Worm (Caenorhabditis elegans) whole organism, L1 larva: ENCODE data around the gene C04E6.5.

Experiments
- C16A3.4 ChIP-seq: fragments of 150-350 bp; optimal IDR thresholded peaks from 2 replicates; lab custom pipeline; 2014; ENCODE audit warnings: missing biosample characterization, missing genetic modification characterization
- C34B4.2 ChIP-seq: sonication (generic microtip); optimal IDR thresholded peaks from 2 replicates; lab custom pipeline; 2017; ENCODE audit warnings: mild to moderate bottlenecking, missing genetic modification characterization, missing compliant biosample characterization
- aly-2 ChIP-seq: fragments of 150-350 bp; optimal IDR thresholded peaks from 2 replicates; lab custom pipeline; 2014; ENCODE audit warnings: missing biosample characterization, missing genetic modification characterization
- ama-1 ChIP-seq: fragments of 150-350 bp; optimal IDR thresholded peaks from 2 replicates; lab custom pipeline; 2014
- blmp-1 ChIP-seq: fragments of 150-350 bp; optimal IDR thresholded peaks from 2 replicates; lab custom pipeline; 2014; ENCODE audit warnings: missing biosample characterization, missing genetic modification characterization
- ceh-8 ChIP-seq: fragments of 200-800 bp; sonication (Bioruptor generic); optimal IDR thresholded peaks from 2 replicates; lab custom pipeline; 2018; ENCODE audit warnings: mild to moderate bottlenecking, missing genetic modification characterization, moderate library complexity, missing compliant biosample characterization
- ceh-82 ChIP-seq, 3 experiments: fragments of 150-350 bp in 1 of 3; sonication (generic microtip) in 2 of 3; optimal IDR thresholded peaks; 2 replicates each; lab custom pipeline; 2014 to 2017; ENCODE audit warnings: missing biosample characterization in 3 of 3, missing genetic modification characterization in 3 of 3
- ces-1 ChIP-seq: fragments of 150-350 bp; optimal IDR thresholded peaks from 2 replicates; lab custom pipeline; 2014; ENCODE audit warnings: missing biosample characterization, missing genetic modification reagents, missing genetic modification characterization
- dpl-1 ChIP-seq, 3 experiments: fragments of 150-350 bp in 2 of 3; sonication (generic microtip) in 1 of 3; optimal IDR thresholded peaks; 2 replicates each; lab custom pipeline; 2014 to 2017; ENCODE audit warnings: missing biosample characterization in 3 of 3, missing genetic modification characterization in 3 of 3, missing genetic modification reagents in 3 of 3
- efl-1 ChIP-seq, 4 experiments: fragments of 150-350 bp; optimal IDR thresholded peaks in 3 of 4; peaks in 1 of 4; 1 replicate in 1 of 4; 2 replicates in 3 of 4; lab custom pipeline; 2014; ENCODE audit warnings: missing biosample characterization in 2 of 4, missing genetic modification characterization in 2 of 4, missing genetic modification reagents in 2 of 4
- efl-3 ChIP-seq: fragments of 200-800 bp; sonication (Bioruptor generic); optimal IDR thresholded peaks from 2 replicates; lab custom pipeline; 2018; ENCODE audit warnings: mild to moderate bottlenecking, missing genetic modification characterization, missing compliant biosample characterization
- egl-13 ChIP-seq: sonication (generic microtip); optimal IDR thresholded peaks from 2 replicates; lab custom pipeline; 2016; ENCODE audit warnings: missing genotype, missing genetic modification reagents, missing genetic modification characterization, missing compliant biosample characterization
- elt-2 ChIP-seq: sonication (generic microtip); optimal IDR thresholded peaks from 2 replicates; lab custom pipeline; 2016; ENCODE audit warnings: missing genetic modification characterization, mild to moderate bottlenecking, inconsistent platforms, missing compliant biosample characterization, missing genetic modification reagents
- elt-3 ChIP-seq, 6 experiments: fragments of 150-350 bp in 1 of 6; sonication (generic microtip); optimal IDR thresholded peaks; 2 replicates each; lab custom pipeline; 2017 to 2018; ENCODE audit warnings: missing biosample characterization in 6 of 6, missing genetic modification characterization in 6 of 6, inconsistent platforms in 1 of 6
- fkh-4 ChIP-seq: sonication (generic microtip); optimal IDR thresholded peaks from 2 replicates; lab custom pipeline; 2016; ENCODE audit warnings: missing compliant biosample characterization, missing genetic modification characterization, borderline replicate concordance
- grh-1 ChIP-seq: fragments of 200-800 bp; sonication (Bioruptor generic); IDR thresholded peaks from 2 replicates; pipeline ENCODE4 v1.3.6; 2022; ENCODE audit warnings: missing genetic modification reagents, missing genetic modification characterization, missing compliant biosample characterization
- hlh-4 ChIP-seq: sonication (generic microtip); optimal IDR thresholded peaks from 2 replicates; lab custom pipeline; 2016; ENCODE audit warnings: mild to moderate bottlenecking, missing genetic modification characterization, missing compliant biosample characterization
- irx-1 ChIP-seq: sonication (generic microtip); optimal IDR thresholded peaks from 2 replicates; lab custom pipeline; 2016; ENCODE audit warnings: missing genetic modification characterization, missing compliant biosample characterization
- isw-1 ChIP-seq: fragments of 200-800 bp; sonication (Bioruptor generic); IDR thresholded peaks from 2 replicates; pipeline ENCODE4 v1.3.6; 2022; ENCODE audit warnings: missing genetic modification characterization, missing compliant biosample characterization
- lin-13 ChIP-seq: fragments of 150-350 bp; optimal IDR thresholded peaks from 2 replicates; lab custom pipeline; 2014; ENCODE audit warnings: missing biosample characterization, missing genetic modification reagents, missing genetic modification characterization
- lin-14 ChIP-seq: fragments of 200-800 bp; sonication (Bioruptor generic); optimal IDR thresholded peaks from 2 replicates; lab custom pipeline; 2018; ENCODE audit warnings: mild to moderate bottlenecking, missing genetic modification characterization, moderate library complexity, missing compliant biosample characterization
- lin-35 ChIP-seq, 2 experiments: fragments of 150-350 bp; optimal IDR thresholded peaks; 2 replicates each; lab custom pipeline; 2014; ENCODE audit warnings: missing biosample characterization in 2 of 2, missing genetic modification characterization in 2 of 2, missing genetic modification reagents in 2 of 2
- lsy-2 ChIP-seq, 2 experiments: fragments of 150-350 bp; optimal IDR thresholded peaks; 2 replicates each; lab custom pipeline; 2014; ENCODE audit warnings: missing biosample characterization in 2 of 2, missing genetic modification characterization in 2 of 2
- mab-9 ChIP-seq: fragments of 200-800 bp; sonication (Bioruptor generic); IDR thresholded peaks from 2 replicates; pipeline ENCODE4 v1.3.6; 2022; ENCODE audit warnings: missing genetic modification reagents, missing genetic modification characterization, missing compliant biosample characterization
- nhr-11 ChIP-seq: fragments of 150-350 bp; optimal IDR thresholded peaks from 2 replicates; lab custom pipeline; 2014; ENCODE audit warnings: missing biosample characterization, missing genetic modification characterization
- nhr-12 ChIP-seq: sonication (generic microtip); optimal IDR thresholded peaks from 2 replicates; lab custom pipeline; 2017; ENCODE audit warnings: missing biosample characterization, missing genetic modification characterization
- nhr-19 ChIP-seq: fragments of 200-800 bp; sonication (Bioruptor generic); conservative IDR thresholded peaks from 2 replicates; pipeline ENCODE4 v1.3.6; 2022; ENCODE audit warnings: missing genetic modification characterization, missing compliant biosample characterization
- nhr-28 ChIP-seq: fragments of 150-350 bp; optimal IDR thresholded peaks from 2 replicates; lab custom pipeline; 2014; ENCODE audit warnings: missing biosample characterization, missing genetic modification characterization
- nhr-47 ChIP-seq: sonication (generic microtip); optimal IDR thresholded peaks from 2 replicates; lab custom pipeline; 2016; ENCODE audit warnings: mild to moderate bottlenecking, missing genetic modification characterization, moderate library complexity, missing compliant biosample characterization
- nhr-71 ChIP-seq: sonication (generic microtip); optimal IDR thresholded peaks from 2 replicates; lab custom pipeline; 2016; ENCODE audit warnings: mild to moderate bottlenecking, missing genetic modification characterization, moderate library complexity, missing compliant biosample characterization
- nhr-77 ChIP-seq: fragments of 150-350 bp; optimal IDR thresholded peaks from 2 replicates; lab custom pipeline; 2014; ENCODE audit warnings: missing biosample characterization, missing genetic modification characterization
- nhr-85 ChIP-seq: sonication (generic microtip); peaks from one replicate; lab custom pipeline; 2016; ENCODE audit warnings: missing genetic modification characterization, inconsistent platforms, missing compliant biosample characterization
- pax-3 ChIP-seq: fragments of 200-800 bp; sonication (Bioruptor generic); optimal IDR thresholded peaks from 2 replicates; lab custom pipeline; 2018; ENCODE audit warnings: mild to moderate bottlenecking, missing genetic modification characterization, moderate library complexity, missing compliant biosample characterization
- pqm-1 ChIP-seq: sonication (generic microtip); optimal IDR thresholded peaks from 3 replicates; lab custom pipeline; 2017; ENCODE audit warnings: missing biosample characterization, missing genetic modification characterization
- swsn-7 ChIP-seq: sonication (generic microtip); optimal IDR thresholded peaks from 2 replicates; lab custom pipeline; 2016; ENCODE audit warnings: missing genetic modification characterization, missing compliant biosample characterization
- tbx-2 ChIP-seq: sonication (generic microtip); optimal IDR thresholded peaks from 2 replicates; lab custom pipeline; 2016; ENCODE audit warnings: missing genetic modification characterization, missing compliant biosample characterization
- tlp-1 ChIP-seq: fragments of 150-350 bp; optimal IDR thresholded peaks from 2 replicates; lab custom pipeline; 2014; ENCODE audit warnings: missing biosample characterization, missing genetic modification characterization
- unc-86 ChIP-seq: sonication (generic microtip); optimal IDR thresholded peaks from 2 replicates; lab custom pipeline; 2016; ENCODE audit warnings: missing genetic modification characterization, missing compliant biosample characterization
- unc-98 ChIP-seq: fragments of 200-800 bp; sonication (Bioruptor generic); IDR thresholded peaks from 2 replicates; pipeline ENCODE4 v1.3.6; 2022; ENCODE audit warnings: missing genetic modification characterization, missing compliant biosample characterization
- xbp-1 ChIP-seq: sonication (generic microtip); optimal IDR thresholded peaks from 2 replicates; lab custom pipeline; 2016; ENCODE audit warnings: missing genetic modification characterization, missing compliant biosample characterization
- ztf-11 ChIP-seq, 2 experiments: sonication (generic microtip); optimal IDR thresholded peaks; 2 replicates each; lab custom pipeline; 2016 to 2017; ENCODE audit warnings: missing genetic modification characterization in 2 of 2, missing biosample characterization in 1 of 2, missing compliant biosample characterization in 1 of 2
- ztf-4 ChIP-seq: fragments of 150-350 bp; optimal IDR thresholded peaks from 2 replicates; lab custom pipeline; 2014; ENCODE audit warnings: missing biosample characterization, missing genetic modification characterization

The C04E6.5 gene

DNA sequence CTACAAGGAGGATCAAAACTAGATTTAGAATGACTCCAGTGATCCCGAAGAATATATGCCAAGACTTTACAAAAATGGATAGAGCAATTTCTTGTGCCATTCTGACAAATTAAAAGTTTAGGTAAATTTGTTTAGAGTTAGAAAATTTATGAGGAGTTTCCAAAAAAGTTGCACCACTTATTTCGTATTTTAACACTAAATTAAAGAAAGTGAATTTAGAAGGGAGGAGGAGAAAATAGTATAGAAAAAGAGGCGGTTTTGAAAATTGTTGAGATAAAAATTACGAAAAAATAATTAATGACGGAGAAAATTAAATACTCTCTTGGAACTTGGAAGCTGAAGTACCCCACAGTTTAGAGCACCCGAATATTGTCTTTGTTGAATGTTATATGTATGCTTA is 4.3 kb downstream of the C04E6.5 start, which contains the start of gene srd-15:
TSS of gene srd-15 (minus strand) at position 101 of the 400 bp plus-strand sequence.
- no peak for TF ChIP-seq nhr-77 (tag; lab: Kevin White, UChicago)
- TF ChIP-seq ama-1 = no peak
- no peak for TF ChIP-seq C16A3.4 (tag; lab: Kevin White, UChicago)
- TF ChIP-seq egl-13 (tag; lab: Kevin White, UChicago) = no peak
- TF ChIP-seq dpl-1 (GFP tag; optimal IDR thresholded peaks at IDR 0.05; lab: Kevin White, UChicago) = no peak
- no peak for TF ChIP-seq elt-2 (tag; lab: Kevin White, UChicago)
- TF ChIP-seq unc-86 (tag; lab: Kevin White, UChicago) = no peak
- TF ChIP-seq ztf-4 (tag; lab: Kevin White, UChicago) = no peak
- no peak for TF ChIP-seq nhr-28 (tag; lab: Kevin White, UChicago)
- TF ChIP-seq blmp-1 (tag; lab: Kevin White, UChicago) = no peak
- no peak for TF ChIP-seq lin-14 (GFP tag; lab: Kevin White, UChicago)
- no peak for TF ChIP-seq xbp-1 (tag; lab: Kevin White, UChicago)
- TF ChIP-seq lin-35 (GFP tag; optimal IDR thresholded peaks at IDR 0.05; lab: Kevin White, UChicago) = no peak
- TF ChIP-seq lsy-2 (tag; optimal IDR thresholded peaks at IDR 0.05; lab: Kevin White, UChicago) = no peak

DNA sequence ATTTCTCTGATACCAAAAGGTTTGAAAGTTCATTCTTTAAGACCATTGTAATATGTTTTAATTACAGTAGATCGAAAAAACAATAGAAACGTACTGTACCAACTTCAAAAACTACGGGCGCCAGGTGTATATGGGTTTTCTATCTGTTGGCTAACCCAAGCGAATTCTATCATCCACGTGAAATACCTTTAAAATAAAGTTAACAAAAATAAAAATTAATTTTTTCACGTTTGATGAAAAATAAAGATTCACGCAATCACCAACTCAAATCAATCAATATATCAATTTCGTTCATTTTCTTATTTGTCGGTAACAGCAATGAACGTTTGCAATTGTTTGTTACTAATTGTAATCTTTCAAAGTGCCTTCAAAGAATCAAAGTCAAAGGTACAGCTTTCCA is 5.2 kb downstream of the C04E6.5 start, which contains the start of gene C04E6.4:
TSS of gene C04E6.4 (plus strand) at position 301 of the 400 bp plus-strand sequence.
- TF ChIP-seq ceh-8 (GFP tag; lab: Kevin White, UChicago) (no peak), nhr-28 (tag; lab: Kevin White, UChicago) (no peak), tbx-2 (tag; lab: Kevin White, UChicago) (no peak), hlh-4 (tag; lab: Kevin White, UChicago) (no peak), nhr-85 (tag; lab: Kevin White, UChicago) (no peak), aly-2 (no peak), mab-9 (GFP tag; lab: Robert Waterston, UW) (no peak), tlp-1 (no peak), pqm-1 (tag; lab: Kevin White, UChicago) (no peak), efl-3 (GFP tag; lab: Kevin White, UChicago) (no peak), nhr-47 (tag; lab: Kevin White, UChicago) (no peak), irx-1 (tag; lab: Kevin White, UChicago) (no peak), lin-14 (GFP tag; lab: Kevin White, UChicago) (no peak), elt-3 (tag; optimal IDR thresholded peaks at IDR 0.05; lab: Kevin White, UChicago) (no peak), egl-13 (tag; lab: Kevin White, UChicago) (no peak), swsn-7 (tag; lab: Kevin White, UChicago) (no peak), unc-98 (GFP tag; lab: Robert Waterston, UW) (no peak), dpl-1 (GFP tag; optimal IDR thresholded peaks at IDR 0.05; lab: Kevin White, UChicago) (no peak)

DNA sequence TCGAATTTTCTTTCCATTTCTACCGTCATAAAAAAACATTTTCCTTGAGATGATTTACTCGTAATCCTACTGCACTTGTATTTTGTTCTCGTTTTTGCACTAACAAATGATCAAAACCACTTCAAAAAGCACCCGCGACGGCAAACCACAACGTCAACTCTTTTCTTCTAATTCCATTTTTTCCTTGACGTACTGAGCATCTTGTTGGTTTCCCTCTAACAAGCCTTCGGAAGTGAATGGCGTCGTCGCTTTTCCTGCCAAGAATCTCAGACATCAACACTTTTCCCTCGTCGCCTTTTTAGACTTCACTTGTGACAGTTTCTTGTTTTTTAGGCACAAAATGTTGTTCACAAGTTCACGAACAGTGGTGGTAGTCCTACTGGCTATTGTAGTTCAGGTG is 10.5 kb downstream of the C04E6.5 start, which contains the start of gene C04E6.13:
TSS of gene C04E6.13 (plus strand) at position 301 of the 400 bp plus-strand sequence.
- TF ChIP-seq efl-1 (optimal IDR thresholded peaks at IDR 0.05; lab: Kevin White, UChicago) = no peak
- TF ChIP-seq efl-1 (GFP tag; optimal IDR thresholded peaks at IDR 0.05 in 1 of 2; lab: Kevin White, UChicago) = peak in 1 of 2 experiments; percentile 7
- TF ChIP-seq nhr-19 (GFP tag; lab: Robert Waterston, UW) = no peak
- no peak for TF ChIP-seq ces-1 (GFP tag; lab: Kevin White, UChicago)

DNA sequence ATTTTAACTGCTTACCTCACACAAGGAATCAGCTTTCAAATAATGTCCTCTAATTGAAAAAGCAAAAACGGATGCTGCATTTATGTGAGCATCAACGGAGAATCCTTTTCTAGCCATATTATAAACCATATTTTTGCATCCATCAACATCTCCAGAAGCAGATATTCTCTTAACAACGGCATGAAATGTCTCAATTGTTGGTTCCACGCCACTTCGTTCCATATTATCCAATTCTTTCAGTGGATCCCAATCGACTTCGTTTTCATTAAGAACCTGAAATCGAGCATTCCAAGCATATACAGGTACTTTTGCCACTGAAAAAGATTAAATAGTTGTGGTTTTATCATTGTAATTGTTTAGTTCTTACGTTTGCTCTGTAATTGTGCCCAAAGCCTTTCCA is 14.9 kb downstream of the C04E6.5 start:
- TF ChIP-seq efl-1 (optimal IDR thresholded peaks at IDR 0.05; lab: Kevin White, UChicago) = no peak
- peak in 1 of 2 experiments; percentile 75 for TF ChIP-seq efl-1 (GFP tag; optimal IDR thresholded peaks at IDR 0.05 in 1 of 2; lab: Kevin White, UChicago)
- no peak for TF ChIP-seq nhr-47 (tag; lab: Kevin White, UChicago)

DNA sequence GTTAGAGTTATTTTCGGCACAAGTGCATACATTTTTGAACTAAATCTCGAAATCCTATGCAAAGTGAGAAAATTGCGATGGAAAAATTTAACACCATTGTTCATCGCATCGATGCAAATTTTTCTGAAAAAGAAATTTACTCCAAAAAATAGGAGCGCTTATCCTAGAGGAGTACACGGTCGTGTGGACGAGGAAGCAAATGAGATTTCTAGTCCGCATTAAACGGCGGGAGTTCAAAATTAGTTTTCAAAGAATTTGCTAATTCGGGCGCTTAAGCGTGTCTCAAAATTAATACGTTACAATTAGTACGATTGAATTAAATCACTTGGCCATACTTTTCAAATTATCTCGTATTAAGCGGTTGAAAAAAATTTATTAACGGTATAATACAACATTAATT is 15.8 kb downstream of the C04E6.5 start, which contains the start of gene lrpr-1:
TSS of gene lrpr-1 (minus strand) at position 185 of the 400 bp plus-strand sequence.
- TF ChIP-seq pax-3 (tag; lab: Kevin White, UChicago) = peak; percentile 97
- TF ChIP-seq ztf-11 (tag; optimal IDR thresholded peaks at IDR 0.05; lab: Kevin White, UChicago) = peak in 1 of 2 experiments; percentile 99
- TF ChIP-seq lin-13 (GFP tag; lab: Kevin White, UChicago) = peak; percentile 71
- TF ChIP-seq nhr-19 (GFP tag; lab: Robert Waterston, UW) = peak; percentile 93
- peak; percentile 71 for TF ChIP-seq nhr-11 (tag; lab: Kevin White, UChicago)
- peak; percentile 32 for TF ChIP-seq C34B4.2 (tag; lab: Kevin White, UChicago)
- TF ChIP-seq nhr-12 (tag; lab: Kevin White, UChicago) = no peak
- TF ChIP-seq nhr-71 (tag; lab: Kevin White, UChicago) = peak; percentile 96
- no peak for TF ChIP-seq nhr-28 (tag; lab: Kevin White, UChicago)
- peak; percentile 98 for TF ChIP-seq nhr-85 (tag; lab: Kevin White, UChicago)
- peak; percentile 91 for TF ChIP-seq mab-9 (GFP tag; lab: Robert Waterston, UW)
- peak; percentile 99 for TF ChIP-seq lin-35 (GFP tag; optimal IDR thresholded peaks at IDR 0.05; lab: Kevin White, UChicago)
- TF ChIP-seq fkh-4 = peak; percentile 100
- peak; percentile 85 to 87 for TF ChIP-seq lsy-2 (tag; optimal IDR thresholded peaks at IDR 0.05; lab: Kevin White, UChicago)
- peak; percentile 86 for TF ChIP-seq isw-1 (GFP tag; lab: Robert Waterston, UW)
- peak; percentile 71 to 82 (median 78) for TF ChIP-seq ceh-82 (tag; optimal IDR thresholded peaks at IDR 0.05; lab: Kevin White, UChicago)
- TF ChIP-seq pqm-1 (tag; lab: Kevin White, UChicago) = no peak
- TF ChIP-seq grh-1 (GFP tag; lab: Robert Waterston, UW) = peak; percentile 88
- TF ChIP-seq ztf-4 (tag; lab: Kevin White, UChicago) = no peak
